Fruit fly (Drosophila melanogaster) whole organism, embryonic: ENCODE measurements around the gene Ino80.
A peak's percentile ranks its signal among the peaks of the same experiment; 100 is the strongest.

Experiments used
- Ada2b ChIP-seq: fragments of 200-800 bp; sonication (Bioruptor generic); IDR thresholded peaks from 2 replicates; pipeline ENCODE4 v1.3.6; 2022; ENCODE audit warnings: missing biosample characterization, missing genetic modification characterization
- Antp ChIP-seq: fragments of 200-800 bp; sonication (Bioruptor generic); optimal IDR thresholded peaks from 3 replicates; lab custom pipeline; 2016; ENCODE audit warnings: missing biosample characterization, missing genetic modification characterization
- B-H2 ChIP-seq: fragments of 200-800 bp; sonication (Bioruptor generic); optimal IDR thresholded peaks from 2 replicates; lab custom pipeline; 2018; ENCODE audit warnings: missing biosample characterization, mild to moderate bottlenecking, missing genetic modification characterization
- CG11560 ChIP-seq: fragments of 200-800 bp; sonication (Bioruptor generic); IDR thresholded peaks from 3 replicates; pipeline ENCODE4 v1.3.6; 2022; ENCODE audit warnings: missing biosample characterization, missing genetic modification characterization
- CG12391 ChIP-seq: fragments of 200-800 bp; sonication (Bioruptor generic); optimal IDR thresholded peaks from 3 replicates; lab custom pipeline; 2018; ENCODE audit warnings: missing biosample characterization, mild to moderate bottlenecking, missing genetic modification characterization, moderate library complexity
- CG12744 ChIP-seq: fragments of 200-800 bp; sonication (Bioruptor generic); optimal IDR thresholded peaks from 2 replicates; lab custom pipeline; 2016; ENCODE audit warnings: missing biosample characterization, missing genetic modification characterization
- CG13287 ChIP-seq: fragments of 200-800 bp; sonication (Bioruptor generic); IDR thresholded peaks from 2 replicates; pipeline ENCODE4 v1.3.6; 2022; ENCODE audit warnings: missing biosample characterization, missing genetic modification characterization; ENCODE audit not compliant: partially characterized antibody
- CG13624 ChIP-seq: fragments of 200-800 bp; sonication (Bioruptor generic); optimal IDR thresholded peaks from 2 replicates; lab custom pipeline; 2016; ENCODE audit warnings: missing biosample characterization, missing genetic modification characterization
- CG14050 ChIP-seq: fragments of 200-800 bp; sonication (Bioruptor generic); IDR thresholded peaks from 3 replicates; pipeline ENCODE4 v1.3.6; 2022; ENCODE audit warnings: missing biosample characterization, missing genetic modification characterization
- CG15073 ChIP-seq: fragments of 200-800 bp; sonication (Bioruptor generic); optimal IDR thresholded peaks from 2 replicates; lab custom pipeline; 2016; ENCODE audit warnings: missing biosample characterization, missing genetic modification characterization
- CG2202 ChIP-seq: fragments of 200-800 bp; sonication (Bioruptor generic); optimal IDR thresholded peaks from 2 replicates; lab custom pipeline; 2018; ENCODE audit warnings: missing biosample characterization, mild to moderate bottlenecking, missing genetic modification characterization
- CG2889 ChIP-seq: fragments of 200-800 bp; sonication (Bioruptor generic); IDR thresholded peaks from 3 replicates; pipeline ENCODE4 v1.3.6; 2022; ENCODE audit warnings: missing biosample characterization, missing genetic modification characterization
- CG31441 ChIP-seq: fragments of 200-800 bp; sonication (Bioruptor generic); IDR thresholded peaks from 2 replicates; pipeline ENCODE4 v1.3.6; 2022; ENCODE audit warnings: missing biosample characterization, missing genetic modification characterization
- CG34422 ChIP-seq: fragments of 200-800 bp; sonication (Bioruptor generic); IDR thresholded peaks from 3 replicates; pipeline ENCODE4 v1.3.6; 2022; ENCODE audit warnings: missing biosample characterization, missing genetic modification characterization
- CG3847 ChIP-seq: fragments of 200-800 bp; sonication (Bioruptor generic); IDR thresholded peaks from 2 replicates; pipeline ENCODE4 v1.3.6; 2022; ENCODE audit warnings: missing biosample characterization, missing genetic modification characterization
- CG6689 ChIP-seq: fragments of 200-800 bp; sonication (Bioruptor generic); IDR thresholded peaks from 2 replicates; pipeline ENCODE4 v1.3.6; 2022; ENCODE audit warnings: missing biosample characterization, missing genetic modification characterization
- CG7556 ChIP-seq: fragments of 200-800 bp; sonication (Bioruptor generic); optimal IDR thresholded peaks from 2 replicates; lab custom pipeline; 2017; ENCODE audit warnings: missing biosample characterization, mild to moderate bottlenecking, missing genetic modification characterization
- CG8478 ChIP-seq: fragments of >200 bp; optimal IDR thresholded peaks from 2 replicates; lab custom pipeline; 2018
- CG9215 ChIP-seq: fragments of 200-800 bp; sonication (Bioruptor generic); IDR thresholded peaks from 2 replicates; pipeline ENCODE4 v1.3.6; 2022; ENCODE audit warnings: missing biosample characterization, missing genetic modification characterization
- CHES-1-like ChIP-seq: fragments of 200-800 bp; sonication (Bioruptor generic); optimal IDR thresholded peaks from 2 replicates; lab custom pipeline; 2016; ENCODE audit warnings: missing biosample characterization, missing genetic modification characterization
- HHEX ChIP-seq: fragments of 200-800 bp; sonication (Bioruptor generic); optimal IDR thresholded peaks from 3 replicates; lab custom pipeline; 2017; ENCODE audit warnings: missing biosample characterization, mild to moderate bottlenecking, missing genetic modification characterization, missing genetic modification reagents
- NC2β ChIP-seq: fragments of 200-800 bp; sonication (Bioruptor generic); optimal IDR thresholded peaks from 2 replicates; lab custom pipeline; 2016; ENCODE audit warnings: missing biosample characterization, missing genetic modification characterization
- NFAT ChIP-seq: fragments of 200-800 bp; sonication (Bioruptor generic); IDR thresholded peaks from 2 replicates; pipeline ENCODE4 v1.3.6; 2022; ENCODE audit warnings: missing biosample characterization, missing genetic modification characterization
- NK7.1 ChIP-seq: fragments of 200-800 bp; sonication (Bioruptor generic); optimal IDR thresholded peaks from 3 replicates; lab custom pipeline; 2016; ENCODE audit warnings: missing biosample characterization, missing genetic modification characterization
- Neu2 ChIP-seq: fragments of 200-800 bp; sonication (Bioruptor generic); optimal IDR thresholded peaks from 3 replicates; lab custom pipeline; 2016; ENCODE audit warnings: missing biosample characterization, missing genetic modification characterization, borderline replicate concordance
- Poxn ChIP-seq: fragments of 200-800 bp; sonication (Bioruptor generic); IDR thresholded peaks from 2 replicates; pipeline ENCODE4 v1.3.6; 2022; ENCODE audit warnings: missing biosample characterization, missing genetic modification characterization
- Ptx1 ChIP-seq: fragments of 200-800 bp; sonication (Bioruptor generic); IDR thresholded peaks from 2 replicates; pipeline ENCODE4 v1.3.6; 2022; ENCODE audit warnings: missing biosample characterization, missing genetic modification characterization
- Side ChIP-seq: fragments of 200-800 bp; sonication (Bioruptor generic); optimal IDR thresholded peaks from 2 replicates; lab custom pipeline; 2016; ENCODE audit warnings: missing biosample characterization, missing genetic modification characterization
- Sry-δ ChIP-seq: fragments of 200-800 bp; sonication (Bioruptor generic); optimal IDR thresholded peaks from 2 replicates; lab custom pipeline; 2016; ENCODE audit warnings: missing biosample characterization, missing genetic modification characterization
- YL-1 ChIP-seq: fragments of 200-800 bp; sonication (Bioruptor generic); optimal IDR thresholded peaks from 3 replicates; lab custom pipeline; 2017; ENCODE audit warnings: missing biosample characterization, mild to moderate bottlenecking, missing genetic modification characterization
- ci ChIP-seq: fragments of 200-800 bp; sonication (Bioruptor generic); IDR thresholded peaks from 3 replicates; pipeline ENCODE4 v1.3.6; 2022; ENCODE audit warnings: missing biosample characterization, missing genetic modification characterization
- crol ChIP-seq: fragments of 200-800 bp; sonication (Bioruptor generic); IDR thresholded peaks from 2 replicates; pipeline ENCODE4 v1.3.6; 2022; ENCODE audit warnings: missing biosample characterization, missing genetic modification characterization
- dm ChIP-seq: fragments of 200-800 bp; sonication (Bioruptor generic); optimal IDR thresholded peaks from 3 replicates; lab custom pipeline; 2016; ENCODE audit warnings: missing biosample characterization, missing genetic modification characterization
- dmrt99B ChIP-seq: fragments of 200-800 bp; sonication (Bioruptor generic); optimal IDR thresholded peaks from 2 replicates; lab custom pipeline; 2018; ENCODE audit warnings: missing biosample characterization, mild to moderate bottlenecking, missing genetic modification characterization, moderate library complexity
- eyg ChIP-seq: fragments of 200-800 bp; sonication (Bioruptor generic); optimal IDR thresholded peaks from 3 replicates; lab custom pipeline; 2016; ENCODE audit warnings: missing biosample characterization, missing genetic modification characterization
- hbn ChIP-seq: fragments of 200-800 bp; sonication (Bioruptor generic); IDR thresholded peaks from 2 replicates; pipeline ENCODE4 v1.3.6; 2022; ENCODE audit warnings: missing biosample characterization, missing genetic modification characterization; ENCODE audit not compliant: partially characterized antibody
- kni ChIP-seq: fragments of 200-800 bp; sonication (Bioruptor generic); optimal IDR thresholded peaks from 3 replicates; lab custom pipeline; 2017; ENCODE audit warnings: mild to moderate bottlenecking, missing biosample characterization, missing genetic modification reagents, missing genetic modification characterization
- nom ChIP-seq: fragments of 200-800 bp; sonication (Bioruptor generic); optimal IDR thresholded peaks from 2 replicates; lab custom pipeline; 2017; ENCODE audit warnings: missing biosample characterization, missing genetic modification characterization, mild to moderate bottlenecking, moderate library complexity, missing genetic modification reagents
- slbo ChIP-seq: fragments of 200-800 bp; sonication (Bioruptor generic); IDR thresholded peaks from 2 replicates; pipeline ENCODE4 v1.3.6; 2022; ENCODE audit warnings: missing biosample characterization, missing genetic modification characterization
- sug ChIP-seq: fragments of 200-800 bp; optimal IDR thresholded peaks from 2 replicates; lab custom pipeline; 2019; ENCODE audit warnings: missing biosample characterization, mild to moderate bottlenecking, missing genetic modification characterization, moderate library complexity
- trh ChIP-seq: fragments of 200-800 bp; sonication (Bioruptor generic); optimal IDR thresholded peaks from 2 replicates; lab custom pipeline; 2016; ENCODE audit warnings: missing biosample characterization, missing genetic modification characterization
- unc-4 ChIP-seq: fragments of 200-800 bp; sonication (Bioruptor generic); IDR thresholded peaks from 2 replicates; pipeline ENCODE4 v1.3.6; 2022; ENCODE audit warnings: missing biosample characterization, missing genetic modification characterization; ENCODE audit not compliant: partially characterized antibody

Ino80 gene

DNA sequence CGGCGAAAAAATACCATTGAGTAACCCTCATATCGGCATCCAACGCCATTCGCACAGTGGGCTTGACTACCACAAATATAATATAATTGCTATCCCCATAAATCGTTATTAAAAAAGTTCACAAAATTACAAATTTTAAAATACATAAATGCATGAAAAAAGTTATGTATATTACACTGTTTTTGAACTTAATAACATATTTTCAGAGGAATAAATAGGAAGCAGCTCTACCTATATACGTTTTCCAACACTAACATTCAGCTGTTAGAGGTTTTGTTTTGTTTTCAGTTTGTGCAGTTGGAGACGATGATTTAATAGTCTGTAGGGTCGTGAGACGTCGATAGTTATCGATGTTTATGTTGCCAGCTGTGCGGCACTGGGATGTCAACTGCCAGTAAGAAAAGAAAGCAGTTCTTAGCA, at the start of gene Ino80, which contains the start of gene Aptx (continued):
- peak; percentile 96 for TF ChIP-seq CG34422 (GFP tag; lab: Robert Waterston, UW)
- TF ChIP-seq CG8478 (lab: Kevin White, UChicago): no peak
- TF ChIP-seq CG2202 (tag; lab: Kevin White, UChicago): peak; percentile 86
- peak; percentile 84 for TF ChIP-seq Neu2
- peak; percentile 84 for TF ChIP-seq ci (GFP tag; lab: Robert Waterston, UW)
- peak; percentile 85 for TF ChIP-seq Poxn (GFP tag; lab: Robert Waterston, UW)
- peak; percentile 91 for TF ChIP-seq CG14050 (GFP tag; lab: Robert Waterston, UW)
- TF ChIP-seq Ptx1 (GFP tag; lab: Robert Waterston, UW): peak; percentile 97
- TF ChIP-seq CG7556: peak; percentile 92
- TF ChIP-seq NFAT (GFP tag; lab: Robert Waterston, UW): peak; percentile 89
- peak; percentile 81 for TF ChIP-seq eyg (GFP tag; lab: Kevin White, UChicago)
- TF ChIP-seq unc-4: peak; percentile 86
- peak; percentile 88 for TF ChIP-seq NC2β
- TF ChIP-seq CG31441 (GFP tag; lab: Robert Waterston, UW): no peak; the same call in 1 of the 2 replicates
- TF ChIP-seq Ada2b (GFP tag; lab: Robert Waterston, UW): peak; percentile 93
- peak; percentile 88 for TF ChIP-seq Side (GFP tag; lab: Kevin White, UChicago)
- TF ChIP-seq CG9215 (GFP tag; lab: Robert Waterston, UW): peak; percentile 95
- peak; percentile 82 for TF ChIP-seq hbn (GFP tag; lab: Robert Waterston, UW)
- peak; percentile 91 for TF ChIP-seq CG13287 (GFP tag; lab: Robert Waterston, UW)
- peak; percentile 94 for TF ChIP-seq CG6689 (GFP tag; lab: Robert Waterston, UW)
- peak; percentile 96 for TF ChIP-seq CHES-1-like (GFP tag; lab: Kevin White, UChicago)
- peak; percentile 81 for TF ChIP-seq HHEX (GFP tag; lab: Kevin White, UChicago)
- peak; percentile 92 for TF ChIP-seq Antp (GFP tag; lab: Kevin White, UChicago)
- TF ChIP-seq nom (GFP tag; lab: Kevin White, UChicago): no peak
- peak; percentile 82 for TF ChIP-seq NK7.1 (GFP tag; lab: Kevin White, UChicago)
- TF ChIP-seq CG3847: peak; percentile 97
- peak; percentile 87 for TF ChIP-seq CG12744
- TF ChIP-seq CG15073: peak; percentile 73
- no peak for TF ChIP-seq kni (GFP tag; lab: Kevin White, UChicago)

dm6 chr3R:19425099-19425498, 22.1 kb upstream of the Ino80 start, which contains the start of gene CG3517:
CG3517 (minus strand) TSS chr3R:19425199.
- no peak for TF ChIP-seq dmrt99B (tag; lab: Kevin White, UChicago)
- TF ChIP-seq YL-1 (GFP tag; lab: Kevin White, UChicago): no peak
- TF ChIP-seq sug (tag; lab: Kevin White, UChicago): no peak
- no peak for TF ChIP-seq CG11560
- no peak for TF ChIP-seq slbo
- no peak for TF ChIP-seq B-H2
- TF ChIP-seq trh (GFP tag; lab: Kevin White, UChicago): no peak
- TF ChIP-seq dm: no peak
- no peak for TF ChIP-seq CG2889 (GFP tag; lab: Robert Waterston, UW)
- no peak for TF ChIP-seq CG13624 (GFP tag; lab: Kevin White, UChicago)
- no peak for TF ChIP-seq CG12391 (tag; lab: Kevin White, UChicago)
- TF ChIP-seq crol (GFP tag; lab: Robert Waterston, UW): no peak
- no peak for TF ChIP-seq Sry-δ (GFP tag; lab: Kevin White, UChicago)
